Worm (Caenorhabditis elegans) whole organism, L4 larva: ENCODE measurements around the gene str-145.

Experiments
- ama-1 ChIP-seq: fragments of 150-350 bp; optimal IDR thresholded peaks from 2 replicates; lab custom pipeline; 2014; ENCODE audit warnings: inconsistent platforms, mixed read lengths
- ceh-28 ChIP-seq: fragments of 150-350 bp; optimal IDR thresholded peaks from 2 replicates; lab custom pipeline; 2014; ENCODE audit warnings: missing biosample characterization, missing genetic modification reagents, missing genetic modification characterization
- daf-12 ChIP-seq: fragments of 150-350 bp; optimal IDR thresholded peaks from 2 replicates; lab custom pipeline; 2014; ENCODE audit warnings: missing biosample characterization, missing genetic modification reagents, missing genetic modification characterization
- daf-8 ChIP-seq: fragments of 200-800 bp; sonication (Bioruptor generic); IDR thresholded peaks from 2 replicates; pipeline ENCODE4 v1.3.6; 2022; ENCODE audit warnings: missing genetic modification characterization, missing compliant biosample characterization
- dve-1 ChIP-seq: sonication (generic microtip); optimal IDR thresholded peaks from 2 replicates; lab custom pipeline; 2017; ENCODE audit warnings: antibody characterized with exemption, mild to moderate bottlenecking, missing genetic modification characterization, missing compliant biosample characterization; ENCODE audit not compliant: insufficient read depth
- fos-1 ChIP-seq: fragments of 150-350 bp; optimal IDR thresholded peaks from 2 replicates; lab custom pipeline; 2014; ENCODE audit warnings: missing biosample characterization, missing genetic modification characterization
- hif-1 ChIP-seq, 2 experiments: sonication (generic microtip); optimal IDR thresholded peaks; 2 replicates each; lab custom pipeline; 2016 to 2017; ENCODE audit warnings: missing compliant biosample characterization in 2 of 2, missing genetic modification characterization in 2 of 2, missing genetic modification reagents in 2 of 2, missing genotype in 2 of 2, mild to moderate bottlenecking in 1 of 2
- lir-3 ChIP-seq: sonication (generic microtip); optimal IDR thresholded peaks from 2 replicates; lab custom pipeline; 2016; ENCODE audit warnings: mild to moderate bottlenecking, missing genetic modification characterization, missing compliant biosample characterization
- madf-5 ChIP-seq, 2 experiments: fragments of 200-800 bp; sonication (Bioruptor generic); IDR thresholded peaks; 2 replicates each; pipeline ENCODE4 v1.3.6; 2022; ENCODE audit warnings: missing compliant biosample characterization in 2 of 2, missing genetic modification characterization in 2 of 2
- mdt-29 ChIP-seq: fragments of 200-800 bp; sonication (Bioruptor generic); IDR thresholded peaks from 2 replicates; pipeline ENCODE4 v1.3.6; 2022; ENCODE audit warnings: missing genetic modification reagents, missing genetic modification characterization, missing compliant biosample characterization
- skn-1 ChIP-seq: fragments of 150-350 bp; optimal IDR thresholded peaks from 2 replicates; lab custom pipeline; 2014; ENCODE audit warnings: missing biosample characterization, missing genetic modification characterization
- snpc-1.2 ChIP-seq: fragments of 200-800 bp; sonication (Bioruptor generic); IDR thresholded peaks from 2 replicates; pipeline ENCODE4 v1.3.6; 2022; ENCODE audit warnings: missing genetic modification reagents, missing genetic modification characterization, missing compliant biosample characterization
- ztf-11 ChIP-seq: fragments of 150-350 bp; optimal IDR thresholded peaks from 2 replicates; lab custom pipeline; 2014; ENCODE audit warnings: missing biosample characterization, missing genetic modification characterization

DNA sequence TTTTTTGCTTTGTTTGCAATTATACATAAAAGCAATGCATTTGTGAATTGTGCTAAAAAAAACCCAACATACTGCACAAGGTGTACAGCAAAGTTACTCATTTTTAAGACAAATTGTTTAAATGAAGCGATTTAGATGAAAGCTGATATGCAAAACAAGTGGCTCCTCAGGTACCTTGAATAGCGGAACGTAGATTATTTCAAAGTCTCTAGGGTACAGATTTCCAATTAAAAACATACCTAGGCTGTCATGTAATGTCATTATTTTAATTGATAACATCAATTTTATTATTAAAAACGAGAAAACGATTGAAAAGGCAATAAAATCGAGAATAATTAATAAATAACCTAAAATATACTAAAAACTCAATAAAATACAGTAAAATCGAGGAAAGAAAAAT, 36.1 kb downstream of the str-145 start, which contains the start of gene str-139:
- TF ChIP-seq ceh-28 (no peak), daf-12 (tag; lab: Kevin White, UChicago) (no peak), lir-3 (tag; lab: Kevin White, UChicago) (no peak), fos-1 (tag; lab: Kevin White, UChicago) (no peak), hif-1 (tag; optimal IDR thresholded peaks at IDR 0.05; lab: Kevin White, UChicago) (no peak), ztf-11 (tag; lab: Kevin White, UChicago) (no peak), mdt-29 (GFP tag; lab: Robert Waterston, UW) (no peak), dve-1 (no peak), ama-1 (lab: Kevin White, UChicago) (no peak), madf-5 (GFP tag; IDR thresholded peaks at IDR 0.05; lab: Robert Waterston, UW) (no peak), snpc-1.2 (GFP tag; lab: Robert Waterston, UW) (no peak), daf-8 (GFP tag; lab: Robert Waterston, UW) (no peak), skn-1 (tag; lab: Kevin White, UChicago) (no peak)
